Worm (Caenorhabditis elegans) whole organism, L4/young adult: ENCODE results near the gene C43H6.4.

ENCODE experiments used
- W03F9.2 ChIP-seq: fragments of 150-350 bp; optimal IDR thresholded peaks from 2 replicates; lab custom pipeline; 2014; ENCODE audit warnings: missing biosample characterization, missing genetic modification characterization
- him-1 ChIP-seq: sonication (generic microtip); optimal IDR thresholded peaks from 2 replicates; lab custom pipeline; 2016; ENCODE audit warnings: missing genotype, missing genetic modification reagents, missing genetic modification characterization, missing compliant biosample characterization

- TF ChIP-seq W03F9.2 (tag; lab: Kevin White, UChicago) (no peak), him-1 (tag; lab: Kevin White, UChicago) (no peak)
Measured at ce11 chrX:2454914-2455313, 51.1 kb downstream of the C43H6.4 start.
